Fruit fly (Drosophila melanogaster) whole organism, pupa: ENCODE measurements around the gene CG10283.
A peak's percentile ranks its signal among the peaks of the same experiment; 100 is the strongest.

Source experiments
- CG10348 ChIP-seq: fragments of 200-800 bp; sonication (Bioruptor generic); IDR thresholded peaks from 2 replicates; pipeline ENCODE4 v1.3.6; 2022; ENCODE audit warnings: missing biosample characterization, missing genetic modification characterization
- CG12605 ChIP-seq: fragments of 200-800 bp; sonication (Bioruptor generic); IDR thresholded peaks from 2 replicates; pipeline ENCODE4 v1.3.6; 2022; ENCODE audit warnings: missing biosample characterization, missing genetic modification characterization
- CG14655 ChIP-seq: fragments of 200-800 bp; sonication (Bioruptor generic); optimal IDR thresholded peaks from 3 replicates; lab custom pipeline; 2017; ENCODE audit warnings: mild to moderate bottlenecking, missing biosample characterization, missing genetic modification reagents, missing genetic modification characterization
- CG15710 ChIP-seq: fragments of 200-800 bp; sonication (Bioruptor generic); optimal IDR thresholded peaks from 2 replicates; lab custom pipeline; 2018; ENCODE audit warnings: missing biosample characterization, mild to moderate bottlenecking, missing genetic modification characterization, moderate library complexity
- CG17806 ChIP-seq: fragments of 200-800 bp; sonication (Bioruptor generic); optimal IDR thresholded peaks from 2 replicates; lab custom pipeline; 2018; ENCODE audit warnings: missing biosample characterization, mild to moderate bottlenecking, missing genetic modification characterization, moderate library complexity
- CG32121 ChIP-seq: fragments of 200-800 bp; sonication (Bioruptor generic); IDR thresholded peaks from 2 replicates; pipeline ENCODE4 v1.3.6; 2022; ENCODE audit warnings: missing biosample characterization, missing genetic modification characterization
- CG8159 ChIP-seq: fragments of 200-800 bp; sonication (Bioruptor generic); optimal IDR thresholded peaks from 3 replicates; lab custom pipeline; 2018; ENCODE audit warnings: missing biosample characterization, mild to moderate bottlenecking, missing genetic modification characterization, moderate library complexity
- CG9948 ChIP-seq: fragments of 200-800 bp; sonication (Bioruptor generic); optimal IDR thresholded peaks from 2 replicates; lab custom pipeline; 2018; ENCODE audit warnings: missing biosample characterization, mild to moderate bottlenecking, missing genetic modification characterization, moderate library complexity
- EcR ChIP-seq: fragments of 200-800 bp; sonication (Bioruptor generic); optimal IDR thresholded peaks from 3 replicates; lab custom pipeline; 2019; ENCODE audit warnings: missing biosample characterization, missing genetic modification characterization, mild to moderate bottlenecking, moderate library complexity, missing genetic modification reagents
- Pif1B ChIP-seq: fragments of 200-800 bp; sonication (Bioruptor generic); optimal IDR thresholded peaks from 3 replicates; lab custom pipeline; 2016; ENCODE audit warnings: missing biosample characterization, missing genetic modification characterization
- Snoo ChIP-seq: fragments of 200-800 bp; sonication (Bioruptor generic); optimal IDR thresholded peaks from 3 replicates; lab custom pipeline; 2017; ENCODE audit warnings: missing biosample characterization, mild to moderate bottlenecking, missing genetic modification characterization, inconsistent platforms
- gl ChIP-seq: fragments of 200-800 bp; sonication (Bioruptor generic); optimal IDR thresholded peaks from 2 replicates; lab custom pipeline; 2018; ENCODE audit warnings: missing biosample characterization, mild to moderate bottlenecking, missing genetic modification characterization

dm6 chr2L:18465402-18466201, 18.7 kb downstream of the CG10283 start:
- TF ChIP-seq CG8159 (tag; lab: Kevin White, UChicago) (peak; percentile 70), CG9948 (tag; lab: Kevin White, UChicago) (peak; percentile 70), CG14655 (GFP tag; lab: Kevin White, UChicago) (peak; percentile 83), CG32121 (GFP tag; lab: Robert Waterston, UW) (no peak; the same call in none of the 2 replicates), CG10348 (GFP tag; lab: Robert Waterston, UW) (no peak), EcR (GFP tag; lab: Kevin White, UChicago) (peak; percentile 98), CG17806 (peak; percentile 56), Snoo (tag; lab: Kevin White, UChicago) (peak; percentile 83), gl (tag; lab: Kevin White, UChicago) (no peak), Pif1B (peak; percentile 73), CG15710 (tag; lab: Kevin White, UChicago) (peak; percentile 53), CG12605 (GFP tag; lab: Robert Waterston, UW) (0 out of 2 replicates have a peak, but pooled peaks have one; percentile 24)
